Fruit fly (Drosophila melanogaster) whole organism, embryonic: ENCODE results near the gene CG46397.
A peak's percentile ranks its signal among the peaks of the same experiment; 100 is the strongest.

ENCODE experiments used
- Abd-B ChIP-seq: fragments of 200-800 bp; sonication (Bioruptor generic); optimal IDR thresholded peaks from 2 replicates; lab custom pipeline; 2018; ENCODE audit warnings: missing biosample characterization, mild to moderate bottlenecking, missing genetic modification characterization, moderate library complexity
- Bteb2 ChIP-seq: fragments of 200-800 bp; sonication (Bioruptor generic); optimal IDR thresholded peaks from 2 replicates; lab custom pipeline; 2016; ENCODE audit warnings: missing biosample characterization, missing genetic modification characterization
- CG10147 ChIP-seq: fragments of 200-800 bp; sonication (Bioruptor generic); optimal IDR thresholded peaks from 2 replicates; lab custom pipeline; 2019; ENCODE audit warnings: missing biosample characterization, mild to moderate bottlenecking, missing genetic modification characterization, moderate library complexity
- CG10209 ChIP-seq: fragments of 200-800 bp; sonication (Bioruptor generic); optimal IDR thresholded peaks from 3 replicates; lab custom pipeline; 2017; ENCODE audit warnings: missing biosample characterization, mild to moderate bottlenecking, missing genetic modification characterization, missing genetic modification reagents
- CG10654 ChIP-seq: fragments of 200-800 bp; sonication (Bioruptor generic); optimal IDR thresholded peaks from 2 replicates; lab custom pipeline; 2016; ENCODE audit warnings: missing biosample characterization, missing genetic modification characterization
- CG11093 ChIP-seq: fragments of 200-800 bp; sonication (Bioruptor generic); IDR thresholded peaks from 3 replicates; pipeline ENCODE4 v1.3.6; 2022; ENCODE audit warnings: missing biosample characterization, missing genetic modification characterization
- CG11560 ChIP-seq: fragments of 200-800 bp; sonication (Bioruptor generic); IDR thresholded peaks from 3 replicates; pipeline ENCODE4 v1.3.6; 2022; ENCODE audit warnings: missing biosample characterization, missing genetic modification characterization
- CG12071 ChIP-seq: fragments of 200-800 bp; sonication (Bioruptor generic); optimal IDR thresholded peaks from 3 replicates; lab custom pipeline; 2018; ENCODE audit warnings: missing biosample characterization, mild to moderate bottlenecking, missing genetic modification characterization
- CG14050 ChIP-seq: fragments of 200-800 bp; sonication (Bioruptor generic); IDR thresholded peaks from 3 replicates; pipeline ENCODE4 v1.3.6; 2022; ENCODE audit warnings: missing biosample characterization, missing genetic modification characterization
- CG15011 ChIP-seq: fragments of 200-800 bp; sonication (Bioruptor generic); optimal IDR thresholded peaks from 3 replicates; lab custom pipeline; 2018; ENCODE audit warnings: missing biosample characterization, mild to moderate bottlenecking, missing genetic modification characterization
- CG1832 ChIP-seq: fragments of 200-800 bp; sonication (Bioruptor generic); optimal IDR thresholded peaks from 2 replicates; lab custom pipeline; 2017; ENCODE audit warnings: missing biosample characterization, mild to moderate bottlenecking, missing genetic modification characterization, inconsistent platforms
- CG30020 ChIP-seq: fragments of 200-800 bp; optimal IDR thresholded peaks from 2 replicates; lab custom pipeline; 2019; ENCODE audit warnings: missing biosample characterization, mild to moderate bottlenecking, missing genetic modification characterization, moderate library complexity
- CG31365 ChIP-seq: fragments of 200-800 bp; sonication (Bioruptor generic); optimal IDR thresholded peaks from 2 replicates; lab custom pipeline; 2018; ENCODE audit warnings: missing biosample characterization, mild to moderate bottlenecking, missing genetic modification characterization
- CG3281 ChIP-seq: fragments of 200-800 bp; sonication (Bioruptor generic); optimal IDR thresholded peaks from 3 replicates; lab custom pipeline; 2017; ENCODE audit warnings: missing biosample characterization, mild to moderate bottlenecking, missing genetic modification characterization
- CG3407 ChIP-seq: fragments of 200-800 bp; sonication (Bioruptor generic); optimal IDR thresholded peaks from 2 replicates; lab custom pipeline; 2018; ENCODE audit warnings: missing biosample characterization, mild to moderate bottlenecking, missing genetic modification characterization
- CG34376 ChIP-seq: fragments of 200-800 bp; sonication (Bioruptor generic); optimal IDR thresholded peaks from 2 replicates; lab custom pipeline; 2018; ENCODE audit warnings: missing biosample characterization, mild to moderate bottlenecking, missing genetic modification characterization
- CG4282 ChIP-seq: fragments of 200-800 bp; sonication (Bioruptor generic); optimal IDR thresholded peaks from 2 replicates; lab custom pipeline; 2016; ENCODE audit warnings: missing biosample characterization, missing genetic modification characterization
- CG43689 ChIP-seq: fragments of 200-800 bp; sonication (Bioruptor generic); IDR thresholded peaks from 2 replicates; pipeline ENCODE4 v1.3.6; 2022; ENCODE audit warnings: missing biosample characterization, missing genetic modification characterization
- CG5180 ChIP-seq: fragments of 200-800 bp; sonication (Bioruptor generic); optimal IDR thresholded peaks from 3 replicates; lab custom pipeline; 2017; ENCODE audit warnings: missing biosample characterization, missing genetic modification characterization, mild to moderate bottlenecking, moderate library complexity, missing genetic modification reagents
- CG6765 ChIP-seq: fragments of 200-800 bp; sonication (Bioruptor generic); optimal IDR thresholded peaks from 3 replicates; lab custom pipeline; 2017; ENCODE audit warnings: missing biosample characterization, mild to moderate bottlenecking, missing genetic modification characterization
- CG7786 ChIP-seq: fragments of 200-800 bp; sonication (Bioruptor generic); optimal IDR thresholded peaks from 2 replicates; lab custom pipeline; 2016; ENCODE audit warnings: missing biosample characterization, missing genetic modification characterization
- CG7963 ChIP-seq: fragments of 200-800 bp; sonication (Bioruptor generic); IDR thresholded peaks from 3 replicates; pipeline ENCODE4 v1.3.6; 2022; ENCODE audit warnings: missing biosample characterization, missing genetic modification characterization; ENCODE audit not compliant: partially characterized antibody
- CG8089 ChIP-seq: fragments of 200-800 bp; sonication (Bioruptor generic); optimal IDR thresholded peaks from 3 replicates; lab custom pipeline; 2016; ENCODE audit warnings: missing biosample characterization, missing genetic modification characterization
- CG8944 ChIP-seq: fragments of 200-800 bp; sonication (Bioruptor generic); optimal IDR thresholded peaks from 3 replicates; lab custom pipeline; 2016; ENCODE audit warnings: missing biosample characterization, missing genetic modification characterization
- Camta ChIP-seq: fragments of 200-800 bp; sonication (Bioruptor generic); optimal IDR thresholded peaks from 2 replicates; lab custom pipeline; 2016; ENCODE audit warnings: missing biosample characterization, missing genetic modification characterization
- E2f2 ChIP-seq: fragments of 200-800 bp; sonication (Bioruptor generic); IDR thresholded peaks from 2 replicates; pipeline ENCODE4 v1.3.6; 2022; ENCODE audit warnings: missing biosample characterization, missing genetic modification characterization
- H15 ChIP-seq: fragments of 200-800 bp; sonication (Bioruptor generic); IDR thresholded peaks from 3 replicates; pipeline ENCODE4 v1.3.6; 2022; ENCODE audit warnings: missing biosample characterization, missing genetic modification characterization
- Lpt ChIP-seq: fragments of >200 bp; optimal IDR thresholded peaks from 2 replicates; lab custom pipeline; 2018; ENCODE audit warnings: missing biosample characterization, missing genetic modification characterization
- Opbp ChIP-seq: fragments of 200-800 bp; sonication (Bioruptor generic); IDR thresholded peaks from 3 replicates; pipeline ENCODE4 v1.3.6; 2022; ENCODE audit warnings: missing biosample characterization, missing genetic modification characterization; ENCODE audit not compliant: partially characterized antibody
- Pdp1 ChIP-seq, 2 experiments: fragments of 200-800 bp; sonication (Bioruptor generic); optimal IDR thresholded peaks; 3 replicates each; lab custom pipeline; 2016; ENCODE audit warnings: missing biosample characterization in 2 of 2, missing genetic modification characterization in 2 of 2, mild to moderate bottlenecking in 1 of 2, moderate library complexity in 1 of 2
- YL-1 ChIP-seq: fragments of 200-800 bp; sonication (Bioruptor generic); optimal IDR thresholded peaks from 3 replicates; lab custom pipeline; 2017; ENCODE audit warnings: missing biosample characterization, mild to moderate bottlenecking, missing genetic modification characterization
- bbx ChIP-seq: fragments of 200-800 bp; sonication (Bioruptor generic); IDR thresholded peaks from 2 replicates; pipeline ENCODE4 v1.3.6; 2022; ENCODE audit warnings: missing biosample characterization, missing genetic modification characterization; ENCODE audit not compliant: partially characterized antibody
- bcd ChIP-seq: fragments of 200-800 bp; sonication (Bioruptor generic); optimal IDR thresholded peaks from 2 replicates; lab custom pipeline; 2017; ENCODE audit warnings: missing biosample characterization, mild to moderate bottlenecking, missing genetic modification characterization
- danr ChIP-seq: fragments of 200-800 bp; sonication (Bioruptor generic); IDR thresholded peaks from 2 replicates; pipeline ENCODE4 v1.3.6; 2022; ENCODE audit warnings: missing biosample characterization, missing genetic modification characterization
- dimm ChIP-seq: fragments of 200-800 bp; sonication (Bioruptor generic); IDR thresholded peaks from 2 replicates; pipeline ENCODE4 v1.3.6; 2022; ENCODE audit warnings: missing biosample characterization, missing genetic modification characterization
- disco-r ChIP-seq: fragments of 200-800 bp; sonication (Bioruptor generic); optimal IDR thresholded peaks from 2 replicates; lab custom pipeline; 2016; ENCODE audit warnings: missing biosample characterization, missing genetic modification characterization
- exex ChIP-seq: fragments of 200-800 bp; sonication (Bioruptor generic); optimal IDR thresholded peaks from 4 replicates; lab custom pipeline; 2018; ENCODE audit warnings: missing biosample characterization, mild to moderate bottlenecking, missing genetic modification characterization, moderate library complexity
- fd64A ChIP-seq: fragments of 200-800 bp; sonication (Bioruptor generic); optimal IDR thresholded peaks from 3 replicates; lab custom pipeline; 2018; ENCODE audit warnings: missing biosample characterization, mild to moderate bottlenecking, missing genetic modification characterization
- gce ChIP-seq: fragments of 200-800 bp; sonication (Bioruptor generic); IDR thresholded peaks from 3 replicates; pipeline ENCODE4 v1.3.6; 2022; ENCODE audit warnings: missing biosample characterization, missing genetic modification characterization
- gsb-n ChIP-seq: fragments of 200-800 bp; sonication (Bioruptor generic); optimal IDR thresholded peaks from 3 replicates; lab custom pipeline; 2018; ENCODE audit warnings: missing biosample characterization, mild to moderate bottlenecking, missing genetic modification characterization
- h ChIP-seq: fragments of >200 bp; optimal IDR thresholded peaks from 2 replicates; lab custom pipeline; 2017
- hbn ChIP-seq: fragments of 200-800 bp; sonication (Bioruptor generic); IDR thresholded peaks from 2 replicates; pipeline ENCODE4 v1.3.6; 2022; ENCODE audit warnings: missing biosample characterization, missing genetic modification characterization; ENCODE audit not compliant: partially characterized antibody
- jing ChIP-seq: fragments of 200-800 bp; sonication (Bioruptor generic); optimal IDR thresholded peaks from 2 replicates; lab custom pipeline; 2018; ENCODE audit warnings: missing biosample characterization, mild to moderate bottlenecking, missing genetic modification characterization
- lbe ChIP-seq: fragments of 200-800 bp; sonication (Bioruptor generic); optimal IDR thresholded peaks from 2 replicates; lab custom pipeline; 2016; ENCODE audit warnings: missing biosample characterization, mild to moderate bottlenecking, missing genetic modification characterization
- oc ChIP-seq: fragments of 200-800 bp; sonication (Bioruptor generic); optimal IDR thresholded peaks from 2 replicates; lab custom pipeline; 2018; ENCODE audit warnings: missing biosample characterization, mild to moderate bottlenecking, missing genetic modification characterization, moderate library complexity
- pfk ChIP-seq: fragments of 200-800 bp; sonication (Bioruptor generic); optimal IDR thresholded peaks from 2 replicates; lab custom pipeline; 2018; ENCODE audit warnings: missing biosample characterization, mild to moderate bottlenecking, missing genetic modification characterization, moderate library complexity
- schlank ChIP-seq: fragments of 200-800 bp; sonication (Bioruptor generic); optimal IDR thresholded peaks from 2 replicates; lab custom pipeline; 2018; ENCODE audit warnings: missing biosample characterization, mild to moderate bottlenecking, missing genetic modification characterization
- so ChIP-seq: fragments of 200-800 bp; sonication (Bioruptor generic); IDR thresholded peaks from 3 replicates; pipeline ENCODE4 v1.3.6; 2022; ENCODE audit warnings: missing biosample characterization, missing genetic modification characterization
- ttk ChIP-seq: fragments of 200-800 bp; sonication (Bioruptor generic); IDR thresholded peaks from 2 replicates; pipeline ENCODE4 v2.1.2; 2022; ENCODE audit warnings: missing biosample characterization, missing genetic modification characterization
- zen2 ChIP-seq: fragments of 200-800 bp; sonication (Bioruptor generic); IDR thresholded peaks from 3 replicates; pipeline ENCODE4 v1.3.6; 2022; ENCODE audit warnings: missing biosample characterization, missing genetic modification characterization; ENCODE audit not compliant: partially characterized antibody

Gene CG46397

dm6 chr2L:8958046-8958497, 11.0 kb downstream of the CG46397 start (continued):
- TF ChIP-seq jing (GFP tag; lab: Kevin White, UChicago) (peak; percentile 91), Bteb2 (GFP tag; lab: Kevin White, UChicago) (peak; percentile 94), gce (peak; percentile 96), CG8089 (GFP tag; lab: Kevin White, UChicago) (peak; percentile 85), CG10209 (GFP tag; lab: Kevin White, UChicago) (peak; percentile 95), CG15011 (GFP tag; lab: Kevin White, UChicago) (peak; percentile 83), exex (peak; percentile 66), CG5180 (peak; percentile 69), CG11093 (peak; percentile 95), h (lab: Kevin White, UChicago) (no peak), pfk (peak; percentile 37), oc (tag; lab: Kevin White, UChicago) (peak; percentile 93), zen2 (GFP tag; lab: Robert Waterston, UW) (no peak), Abd-B (peak; percentile 86), CG12071 (GFP tag; lab: Kevin White, UChicago) (peak; percentile 77), CG31365 (tag; lab: Kevin White, UChicago) (peak; percentile 63), gsb-n (tag; lab: Kevin White, UChicago) (peak; percentile 95), CG3407 (GFP tag; lab: Kevin White, UChicago) (peak; percentile 87), disco-r (GFP tag; lab: Kevin White, UChicago) (peak; percentile 68), danr (GFP tag; lab: Robert Waterston, UW) (peak; percentile 93), schlank (peak; percentile 75), CG7786 (GFP tag; lab: Kevin White, UChicago) (peak; percentile 89), CG3281 (peak; percentile 84), lbe (GFP tag; lab: Kevin White, UChicago) (no peak), Opbp (peak; percentile 100), H15 (GFP tag; lab: Robert Waterston, UW) (peak; percentile 98), CG4282 (GFP tag; lab: Kevin White, UChicago) (peak; percentile 78), E2f2 (GFP tag; lab: Robert Waterston, UW) (peak; percentile 98), CG11560 (peak; percentile 86; the same call in 2 of the 3 replicates), CG6765 (peak; percentile 78), CG7963 (GFP tag; lab: Robert Waterston, UW) (no peak), CG10147 (GFP tag; lab: Kevin White, UChicago) (peak; percentile 81), Pdp1 (GFP tag; optimal IDR thresholded peaks at IDR 0.05; lab: Kevin White, UChicago) (peak; percentile 91 to 96), CG10654 (GFP tag; lab: Kevin White, UChicago) (peak; percentile 90), CG34376 (GFP tag; lab: Kevin White, UChicago) (peak; percentile 68), bcd (GFP tag; lab: Kevin White, UChicago) (peak; percentile 90), CG14050 (GFP tag; lab: Robert Waterston, UW) (peak; percentile 97), so (GFP tag; lab: Robert Waterston, UW) (peak; percentile 99), CG8944 (GFP tag; lab: Kevin White, UChicago) (peak; percentile 83), YL-1 (GFP tag; lab: Kevin White, UChicago) (peak; percentile 58), Lpt (GFP tag; lab: Kevin White, UChicago) (no peak), hbn (GFP tag; lab: Robert Waterston, UW) (no peak; the same call in 1 of the 2 replicates), fd64A (GFP tag; lab: Kevin White, UChicago) (peak; percentile 42), CG1832 (no peak), Camta (GFP tag; lab: Kevin White, UChicago) (peak; percentile 98), CG30020 (tag; lab: Kevin White, UChicago) (peak; percentile 67), dimm (GFP tag; lab: Robert Waterston, UW) (peak; percentile 97), CG43689 (GFP tag; lab: Robert Waterston, UW) (peak; percentile 94), ttk (GFP tag; lab: Robert Waterston, UW) (peak; percentile 97), bbx (GFP tag; lab: Robert Waterston, UW) (no peak)
